Worm (Caenorhabditis elegans) whole organism, late embryonic: Measurements from ENCODE around the gene W05H9.4.

Experiments used
- C08G9.2 ChIP-seq: sonication (generic microtip); optimal IDR thresholded peaks from 2 replicates; lab custom pipeline; 2016; ENCODE audit warnings: mild to moderate bottlenecking, missing genetic modification characterization, moderate library complexity, missing compliant biosample characterization
- C38D4.7 ChIP-seq: fragments of 200-800 bp; sonication (Bioruptor generic); optimal IDR thresholded peaks from 2 replicates; lab custom pipeline; 2018; ENCODE audit warnings: mild to moderate bottlenecking, missing genetic modification characterization, moderate library complexity, missing compliant biosample characterization
- F13H6.1 ChIP-seq: sonication (generic microtip); optimal IDR thresholded peaks from 2 replicates; lab custom pipeline; 2016; ENCODE audit warnings: missing genetic modification characterization, missing compliant biosample characterization
- K02D7.2 ChIP-seq: sonication (generic microtip); optimal IDR thresholded peaks from 2 replicates; lab custom pipeline; 2017; ENCODE audit warnings: mild to moderate bottlenecking, missing genetic modification characterization, missing compliant biosample characterization
- T23F11.4 ChIP-seq: fragments of 200-800 bp; sonication (Bioruptor generic); optimal IDR thresholded peaks from 2 replicates; lab custom pipeline; 2018; ENCODE audit warnings: mild to moderate bottlenecking, missing genetic modification characterization, missing compliant biosample characterization
- Y22D7AL.16 ChIP-seq: sonication (generic microtip); optimal IDR thresholded peaks from 2 replicates; lab custom pipeline; 2016; ENCODE audit warnings: missing genetic modification characterization, missing compliant biosample characterization
- ahr-1 ChIP-seq: sonication (generic microtip); optimal IDR thresholded peaks from 2 replicates; lab custom pipeline; 2016; ENCODE audit warnings: missing genetic modification characterization, missing compliant biosample characterization
- ceh-14 ChIP-seq: sonication (generic microtip); optimal IDR thresholded peaks from 2 replicates; lab custom pipeline; 2016; ENCODE audit warnings: missing genotype, missing genetic modification characterization, missing compliant biosample characterization
- ceh-18 ChIP-seq: sonication (generic microtip); optimal IDR thresholded peaks from 2 replicates; lab custom pipeline; 2016; ENCODE audit warnings: missing genetic modification characterization, missing compliant biosample characterization
- ceh-19 ChIP-seq: fragments of 200-800 bp; sonication (Bioruptor generic); optimal IDR thresholded peaks from 2 replicates; lab custom pipeline; 2018; ENCODE audit warnings: mild to moderate bottlenecking, missing genetic modification characterization, missing compliant biosample characterization
- ceh-30 ChIP-seq: fragments of 150-350 bp; optimal IDR thresholded peaks from 2 replicates; lab custom pipeline; 2014; ENCODE audit warnings: missing biosample characterization, missing genetic modification characterization
- ceh-9 ChIP-seq: sonication (generic microtip); optimal IDR thresholded peaks from 2 replicates; lab custom pipeline; 2016; ENCODE audit warnings: mild to moderate bottlenecking, missing genetic modification characterization, inconsistent platforms, missing compliant biosample characterization
- elt-2 ChIP-seq: sonication (generic microtip); optimal IDR thresholded peaks from 2 replicates; lab custom pipeline; 2016; ENCODE audit warnings: missing genetic modification reagents, missing genetic modification characterization, missing compliant biosample characterization
- elt-4 ChIP-seq: sonication (generic microtip); optimal IDR thresholded peaks from 2 replicates; lab custom pipeline; 2016; ENCODE audit warnings: missing genetic modification characterization, missing compliant biosample characterization
- fkh-10 ChIP-seq: fragments of 150-350 bp; optimal IDR thresholded peaks from 2 replicates; lab custom pipeline; 2014; ENCODE audit warnings: missing biosample characterization, missing genetic modification reagents, missing genetic modification characterization
- hlh-15 ChIP-seq: sonication (generic microtip); optimal IDR thresholded peaks from 2 replicates; lab custom pipeline; 2016; ENCODE audit warnings: missing genetic modification characterization, missing compliant biosample characterization
- lim-6 ChIP-seq: sonication (generic microtip); optimal IDR thresholded peaks from 2 replicates; lab custom pipeline; 2016; ENCODE audit warnings: missing genetic modification characterization, missing compliant biosample characterization
- lin-11 ChIP-seq: fragments of 200-800 bp; sonication (Bioruptor generic); optimal IDR thresholded peaks from 2 replicates; lab custom pipeline; 2018; ENCODE audit warnings: mild to moderate bottlenecking, missing genetic modification characterization, missing compliant biosample characterization
- madf-2 ChIP-seq: sonication (generic microtip); optimal IDR thresholded peaks from 2 replicates; lab custom pipeline; 2017; ENCODE audit warnings: missing genetic modification characterization, missing compliant biosample characterization
- mec-3 ChIP-seq: sonication (generic microtip); optimal IDR thresholded peaks from 2 replicates; lab custom pipeline; 2016; ENCODE audit warnings: borderline replicate concordance, missing genetic modification characterization, missing compliant biosample characterization
- nfya-1 ChIP-seq: sonication (generic microtip); optimal IDR thresholded peaks from 2 replicates; lab custom pipeline; 2017; ENCODE audit warnings: missing genetic modification characterization, mild to moderate bottlenecking, missing compliant biosample characterization, antibody characterized with exemption, moderate library complexity
- npax-4 ChIP-seq: sonication (generic microtip); optimal IDR thresholded peaks from 2 replicates; lab custom pipeline; 2016; ENCODE audit warnings: missing genetic modification characterization, missing compliant biosample characterization
- pha-2 ChIP-seq: sonication (generic microtip); optimal IDR thresholded peaks from 2 replicates; lab custom pipeline; 2017; ENCODE audit warnings: mild to moderate bottlenecking, missing genetic modification characterization, missing compliant biosample characterization
- pha-4 ChIP-seq: fragments of 150-350 bp; optimal IDR thresholded peaks from 2 replicates; lab custom pipeline; 2018; ENCODE audit warnings: missing biosample characterization, missing genetic modification reagents, missing genetic modification characterization
- pqm-1 ChIP-seq: sonication (generic microtip); optimal IDR thresholded peaks from 2 replicates; lab custom pipeline; 2016; ENCODE audit warnings: missing genetic modification characterization, missing compliant biosample characterization
- rnt-1 ChIP-seq: sonication (generic microtip); optimal IDR thresholded peaks from 2 replicates; lab custom pipeline; 2016; ENCODE audit warnings: missing genetic modification characterization, missing compliant biosample characterization
- sdc-2 ChIP-seq: sonication (generic microtip); optimal IDR thresholded peaks from 2 replicates; lab custom pipeline; 2016; ENCODE audit warnings: missing genotype, missing genetic modification characterization, missing compliant biosample characterization
- syd-9 ChIP-seq: sonication (generic microtip); optimal IDR thresholded peaks from 2 replicates; lab custom pipeline; 2016; ENCODE audit warnings: mild to moderate bottlenecking, missing genetic modification characterization, moderate library complexity, missing compliant biosample characterization
- tbx-2 ChIP-seq: sonication (generic microtip); optimal IDR thresholded peaks from 2 replicates; lab custom pipeline; 2016; ENCODE audit warnings: missing genetic modification characterization, missing compliant biosample characterization
- tbx-7 ChIP-seq: sonication (generic microtip); optimal IDR thresholded peaks from 2 replicates; lab custom pipeline; 2016; ENCODE audit warnings: missing genotype, missing genetic modification characterization, missing compliant biosample characterization
- ttx-3 ChIP-seq: sonication (generic microtip); optimal IDR thresholded peaks from 2 replicates; lab custom pipeline; 2016; ENCODE audit warnings: missing genetic modification reagents, missing genetic modification characterization, missing compliant biosample characterization
- zip-5 ChIP-seq: sonication (generic microtip); optimal IDR thresholded peaks from 2 replicates; lab custom pipeline; 2016; ENCODE audit warnings: missing genetic modification characterization, missing compliant biosample characterization
- ztf-16 ChIP-seq: sonication (generic microtip); optimal IDR thresholded peaks from 2 replicates; lab custom pipeline; 2017; ENCODE audit warnings: missing genetic modification characterization, missing compliant biosample characterization

The W05H9.4 gene

ce11 chrX:6275343-6275742 is 11.9 kb downstream of the W05H9.4 start:
- TF ChIP-seq fkh-10 (GFP tag; lab: Kevin White, UChicago) (no peak), C38D4.7 (no peak), hlh-15 (no peak), npax-4 (tag; lab: Kevin White, UChicago) (no peak), T23F11.4 (no peak), sdc-2 (tag; lab: Kevin White, UChicago) (no peak), Y22D7AL.16 (tag; lab: Kevin White, UChicago) (no peak), zip-5 (no peak), K02D7.2 (tag; lab: Kevin White, UChicago) (no peak), mec-3 (no peak), nfya-1 (tag; lab: Kevin White, UChicago) (no peak), tbx-2 (tag; lab: Kevin White, UChicago) (no peak), lin-11 (no peak), elt-4 (no peak), ceh-9 (tag; lab: Kevin White, UChicago) (no peak)
- TF ChIP-seq, all 69 proteins: peak for 0

ce11 chrX:6276701-6277100 is 13.3 kb downstream of the W05H9.4 start:
- no peak for TF ChIP-seq pha-2
- TF ChIP-seq ceh-18 (tag; lab: Kevin White, UChicago): no peak
- no peak for TF ChIP-seq syd-9 (tag; lab: Kevin White, UChicago)
- TF ChIP-seq npax-4 (tag; lab: Kevin White, UChicago): no peak
- no peak for TF ChIP-seq ceh-14 (tag; lab: Kevin White, UChicago)
- TF ChIP-seq madf-2: no peak
- no peak for TF ChIP-seq pqm-1
- no peak for TF ChIP-seq lim-6 (tag; lab: Kevin White, UChicago)
- TF ChIP-seq, all 69 proteins: peak for 0

ce11 chrX:6277252-6277651 is 13.8 kb downstream of the W05H9.4 start:
- no peak for TF ChIP-seq hlh-15
- TF ChIP-seq tbx-7 (tag; lab: Kevin White, UChicago): no peak
- TF ChIP-seq pqm-1: no peak

- TF ChIP-seq elt-2 (tag; lab: Kevin White, UChicago): no peak
- TF ChIP-seq ceh-9 (tag; lab: Kevin White, UChicago): no peak
Observed at ce11 chrX:6278296-6278695, 14.8 kb downstream of the W05H9.4 start.

ce11 chrX:6279625-6280024 is 16.2 kb downstream of the W05H9.4 start, which contains the start of gene col-166:
Gene col-166, plus strand, starts transcription at chrX:6280016.
- no peak for TF ChIP-seq ceh-19
- TF ChIP-seq ceh-30 (tag; lab: Kevin White, UChicago): no peak
- no peak for TF ChIP-seq ahr-1
- TF ChIP-seq lim-6 (tag; lab: Kevin White, UChicago): no peak
- TF ChIP-seq C08G9.2: no peak
- TF ChIP-seq syd-9 (tag; lab: Kevin White, UChicago): no peak
- TF ChIP-seq ttx-3 (tag; lab: Kevin White, UChicago): no peak
- TF ChIP-seq elt-2 (tag; lab: Kevin White, UChicago): no peak
- no peak for TF ChIP-seq pha-4 (tag; lab: Kevin White, UChicago)
- TF ChIP-seq madf-2: no peak
- TF ChIP-seq F13H6.1 (tag; lab: Kevin White, UChicago): no peak
- TF ChIP-seq tbx-2 (tag; lab: Kevin White, UChicago): no peak
- no peak for TF ChIP-seq ztf-16
- no peak for TF ChIP-seq T23F11.4

- TF ChIP-seq sdc-2 (tag; lab: Kevin White, UChicago) (no peak), rnt-1 (tag; lab: Kevin White, UChicago) (no peak)
Observed at ce11 chrX:6280998-6281397, 17.6 kb downstream of the W05H9.4 start.
